Worm (Caenorhabditis elegans) whole organism, late embryonic: ENCODE data around the gene mth-1.

Experiments
- C08G9.2 ChIP-seq: sonication (generic microtip); optimal IDR thresholded peaks from 2 replicates; lab custom pipeline; 2016; ENCODE audit warnings: mild to moderate bottlenecking, missing genetic modification characterization, moderate library complexity, missing compliant biosample characterization
- C38D4.7 ChIP-seq: fragments of 200-800 bp; sonication (Bioruptor generic); optimal IDR thresholded peaks from 2 replicates; lab custom pipeline; 2018; ENCODE audit warnings: mild to moderate bottlenecking, missing genetic modification characterization, moderate library complexity, missing compliant biosample characterization
- F13H6.1 ChIP-seq: sonication (generic microtip); optimal IDR thresholded peaks from 2 replicates; lab custom pipeline; 2016; ENCODE audit warnings: missing genetic modification characterization, missing compliant biosample characterization
- K02D7.2 ChIP-seq: sonication (generic microtip); optimal IDR thresholded peaks from 2 replicates; lab custom pipeline; 2017; ENCODE audit warnings: mild to moderate bottlenecking, missing genetic modification characterization, missing compliant biosample characterization
- ahr-1 ChIP-seq: sonication (generic microtip); optimal IDR thresholded peaks from 2 replicates; lab custom pipeline; 2016; ENCODE audit warnings: missing genetic modification characterization, missing compliant biosample characterization
- ceh-18 ChIP-seq: sonication (generic microtip); optimal IDR thresholded peaks from 2 replicates; lab custom pipeline; 2016; ENCODE audit warnings: missing genetic modification characterization, missing compliant biosample characterization
- ceh-19 ChIP-seq: fragments of 200-800 bp; sonication (Bioruptor generic); optimal IDR thresholded peaks from 2 replicates; lab custom pipeline; 2018; ENCODE audit warnings: mild to moderate bottlenecking, missing genetic modification characterization, missing compliant biosample characterization
- ceh-24 ChIP-seq: sonication (generic microtip); optimal IDR thresholded peaks from 2 replicates; lab custom pipeline; 2016; ENCODE audit warnings: mild to moderate bottlenecking, missing genetic modification characterization, missing compliant biosample characterization
- ceh-31 ChIP-seq: sonication (generic microtip); optimal IDR thresholded peaks from 2 replicates; lab custom pipeline; 2016; ENCODE audit warnings: missing genetic modification characterization, missing compliant biosample characterization
- ceh-34 ChIP-seq: sonication (generic microtip); optimal IDR thresholded peaks from 2 replicates; lab custom pipeline; 2016; ENCODE audit warnings: mild to moderate bottlenecking, missing genetic modification characterization, missing compliant biosample characterization
- ceh-48 ChIP-seq: sonication (generic microtip); optimal IDR thresholded peaks from 2 replicates; lab custom pipeline; 2016; ENCODE audit warnings: missing genetic modification characterization, inconsistent platforms, missing compliant biosample characterization
- che-1 ChIP-seq: sonication (generic microtip); optimal IDR thresholded peaks from 2 replicates; lab custom pipeline; 2016; ENCODE audit warnings: mild to moderate bottlenecking, missing genetic modification characterization, missing compliant biosample characterization
- dmd-4 ChIP-seq: sonication (generic microtip); optimal IDR thresholded peaks from 2 replicates; lab custom pipeline; 2016; ENCODE audit warnings: borderline replicate concordance, missing genetic modification characterization, missing compliant biosample characterization
- elt-2 ChIP-seq: sonication (generic microtip); optimal IDR thresholded peaks from 2 replicates; lab custom pipeline; 2016; ENCODE audit warnings: missing genetic modification reagents, missing genetic modification characterization, missing compliant biosample characterization
- elt-4 ChIP-seq: sonication (generic microtip); optimal IDR thresholded peaks from 2 replicates; lab custom pipeline; 2016; ENCODE audit warnings: missing genetic modification characterization, missing compliant biosample characterization
- ets-4 ChIP-seq: sonication (generic microtip); optimal IDR thresholded peaks from 2 replicates; lab custom pipeline; 2016; ENCODE audit warnings: missing genetic modification characterization, missing compliant biosample characterization
- eyg-1 ChIP-seq: sonication (generic microtip); optimal IDR thresholded peaks from 2 replicates; lab custom pipeline; 2016; ENCODE audit warnings: missing genotype, missing genetic modification characterization, missing compliant biosample characterization
- gmeb-2 ChIP-seq: sonication (generic microtip); optimal IDR thresholded peaks from 2 replicates; lab custom pipeline; 2016; ENCODE audit warnings: missing genetic modification characterization, inconsistent platforms, missing compliant biosample characterization
- hlh-13 ChIP-seq: fragments of 200-800 bp; sonication (Bioruptor generic); optimal IDR thresholded peaks from 2 replicates; lab custom pipeline; 2018; ENCODE audit warnings: mild to moderate bottlenecking, missing genetic modification characterization, missing compliant biosample characterization
- hlh-15 ChIP-seq: sonication (generic microtip); optimal IDR thresholded peaks from 2 replicates; lab custom pipeline; 2016; ENCODE audit warnings: missing genetic modification characterization, missing compliant biosample characterization
- hlh-30 ChIP-seq: sonication (generic microtip); optimal IDR thresholded peaks from 2 replicates; lab custom pipeline; 2017; ENCODE audit warnings: antibody characterized with exemption, missing genetic modification characterization, missing compliant biosample characterization; ENCODE audit not compliant: insufficient read depth
- hlh-8 ChIP-seq: sonication (generic microtip); optimal IDR thresholded peaks from 2 replicates; lab custom pipeline; 2016; ENCODE audit warnings: missing genotype, missing genetic modification characterization, missing compliant biosample characterization
- lim-6 ChIP-seq: sonication (generic microtip); optimal IDR thresholded peaks from 2 replicates; lab custom pipeline; 2016; ENCODE audit warnings: missing genetic modification characterization, missing compliant biosample characterization
- madf-2 ChIP-seq: sonication (generic microtip); optimal IDR thresholded peaks from 2 replicates; lab custom pipeline; 2017; ENCODE audit warnings: missing genetic modification characterization, missing compliant biosample characterization
- mec-3 ChIP-seq: sonication (generic microtip); optimal IDR thresholded peaks from 2 replicates; lab custom pipeline; 2016; ENCODE audit warnings: borderline replicate concordance, missing genetic modification characterization, missing compliant biosample characterization
- nhr-232 ChIP-seq: sonication (generic microtip); optimal IDR thresholded peaks from 2 replicates; lab custom pipeline; 2016; ENCODE audit warnings: missing genetic modification characterization, missing compliant biosample characterization
- odd-2 ChIP-seq: sonication (generic microtip); optimal IDR thresholded peaks from 2 replicates; lab custom pipeline; 2017; ENCODE audit warnings: antibody characterized with exemption, mild to moderate bottlenecking, missing genetic modification characterization, missing compliant biosample characterization
- pag-3 ChIP-seq: sonication (generic microtip); optimal IDR thresholded peaks from 2 replicates; lab custom pipeline; 2016; ENCODE audit warnings: missing compliant biosample characterization, missing genetic modification characterization, borderline replicate concordance
- pat-9 ChIP-seq: fragments of 200-800 bp; sonication (Bioruptor generic); optimal IDR thresholded peaks from 2 replicates; lab custom pipeline; 2018; ENCODE audit warnings: mild to moderate bottlenecking, missing genetic modification characterization, moderate library complexity, missing compliant biosample characterization
- pax-1 ChIP-seq: fragments of 150-350 bp; optimal IDR thresholded peaks from 2 replicates; lab custom pipeline; 2014; ENCODE audit warnings: missing biosample characterization, missing genetic modification characterization
- pha-2 ChIP-seq: sonication (generic microtip); optimal IDR thresholded peaks from 2 replicates; lab custom pipeline; 2017; ENCODE audit warnings: mild to moderate bottlenecking, missing genetic modification characterization, missing compliant biosample characterization
- pqm-1 ChIP-seq: sonication (generic microtip); optimal IDR thresholded peaks from 2 replicates; lab custom pipeline; 2016; ENCODE audit warnings: missing genetic modification characterization, missing compliant biosample characterization
- pros-1 ChIP-seq: fragments of 150-350 bp; optimal IDR thresholded peaks from 2 replicates; lab custom pipeline; 2014; ENCODE audit warnings: missing biosample characterization, missing genetic modification reagents, missing genetic modification characterization
- rnt-1 ChIP-seq: sonication (generic microtip); optimal IDR thresholded peaks from 2 replicates; lab custom pipeline; 2016; ENCODE audit warnings: missing genetic modification characterization, missing compliant biosample characterization
- sdc-2 ChIP-seq: sonication (generic microtip); optimal IDR thresholded peaks from 2 replicates; lab custom pipeline; 2016; ENCODE audit warnings: missing genotype, missing genetic modification characterization, missing compliant biosample characterization
- syd-9 ChIP-seq: sonication (generic microtip); optimal IDR thresholded peaks from 2 replicates; lab custom pipeline; 2016; ENCODE audit warnings: mild to moderate bottlenecking, missing genetic modification characterization, moderate library complexity, missing compliant biosample characterization
- ttx-3 ChIP-seq: sonication (generic microtip); optimal IDR thresholded peaks from 2 replicates; lab custom pipeline; 2016; ENCODE audit warnings: missing genetic modification reagents, missing genetic modification characterization, missing compliant biosample characterization
- unc-42 ChIP-seq: sonication (generic microtip); optimal IDR thresholded peaks from 2 replicates; lab custom pipeline; 2016; ENCODE audit warnings: missing genotype, missing genetic modification characterization, missing compliant biosample characterization
- unc-55 ChIP-seq: sonication (generic microtip); optimal IDR thresholded peaks from 2 replicates; lab custom pipeline; 2017; ENCODE audit warnings: missing biosample characterization, missing genetic modification reagents, missing genetic modification characterization
- unc-86 ChIP-seq: sonication (generic microtip); optimal IDR thresholded peaks from 2 replicates; lab custom pipeline; 2016; ENCODE audit warnings: missing genetic modification characterization, missing compliant biosample characterization
- zip-5 ChIP-seq: sonication (generic microtip); optimal IDR thresholded peaks from 2 replicates; lab custom pipeline; 2016; ENCODE audit warnings: missing genetic modification characterization, missing compliant biosample characterization

Gene mth-1

DNA sequence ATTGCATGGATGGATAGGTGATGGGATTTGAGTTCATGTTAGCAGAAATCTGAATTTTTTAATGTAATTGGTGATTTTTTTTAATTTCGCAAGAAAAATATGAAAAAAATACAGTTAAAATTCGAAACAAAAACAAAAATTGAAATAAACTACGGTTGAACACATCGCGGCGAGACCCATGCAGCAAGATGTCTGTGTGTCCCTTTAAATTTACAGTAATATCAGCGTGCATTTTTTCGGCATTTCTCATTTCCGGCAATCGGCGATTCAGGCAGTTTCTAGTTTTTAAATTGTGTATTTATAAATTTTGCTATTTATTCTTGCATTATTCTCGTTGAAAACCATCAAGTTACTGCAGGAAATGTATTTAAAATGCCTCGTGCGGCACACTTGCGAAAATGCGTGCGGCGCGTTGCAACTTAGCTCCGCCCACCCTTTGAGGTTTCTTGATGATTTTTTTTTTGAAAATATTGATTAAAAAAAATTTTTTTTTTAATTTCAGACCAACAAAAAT lies 34.2 kb upstream of the mth-1 start, which contains the start of the genes fbxc-44 and C16A11.2 (continued):
- no peak for TF ChIP-seq sdc-2 (tag; lab: Kevin White, UChicago)
- TF ChIP-seq lim-6 (tag; lab: Kevin White, UChicago), result peak; percentile 17
- TF ChIP-seq che-1 (tag; lab: Kevin White, UChicago), result peak; percentile 77
- peak; percentile 100 for TF ChIP-seq elt-2 (tag; lab: Kevin White, UChicago)
- peak; percentile 59 for TF ChIP-seq madf-2 (tag; lab: Kevin White, UChicago)
- peak; percentile 63 for TF ChIP-seq ceh-19 (GFP tag; lab: Kevin White, UChicago)
- TF ChIP-seq hlh-30 (tag; lab: Kevin White, UChicago), result no peak
- peak; percentile 62 for TF ChIP-seq zip-5 (tag; lab: Kevin White, UChicago)
- peak; percentile 48 for TF ChIP-seq eyg-1 (tag; lab: Kevin White, UChicago)
- peak; percentile 37 for TF ChIP-seq ceh-24
- TF ChIP-seq unc-42 (tag; lab: Kevin White, UChicago), result peak; percentile 38
- TF ChIP-seq odd-2, result peak; percentile 69
- peak; percentile 35 for TF ChIP-seq C08G9.2 (tag; lab: Kevin White, UChicago)
- TF ChIP-seq mec-3 (tag; lab: Kevin White, UChicago), result no peak
- TF ChIP-seq ceh-18 (tag; lab: Kevin White, UChicago), result peak; percentile 5
- TF ChIP-seq pax-1, result no peak
- peak; percentile 48 for TF ChIP-seq ahr-1
- peak; percentile 52 for TF ChIP-seq nhr-232 (tag; lab: Kevin White, UChicago)
- peak; percentile 67 for TF ChIP-seq hlh-8
- no peak for TF ChIP-seq ets-4 (tag; lab: Kevin White, UChicago)

DNA sequence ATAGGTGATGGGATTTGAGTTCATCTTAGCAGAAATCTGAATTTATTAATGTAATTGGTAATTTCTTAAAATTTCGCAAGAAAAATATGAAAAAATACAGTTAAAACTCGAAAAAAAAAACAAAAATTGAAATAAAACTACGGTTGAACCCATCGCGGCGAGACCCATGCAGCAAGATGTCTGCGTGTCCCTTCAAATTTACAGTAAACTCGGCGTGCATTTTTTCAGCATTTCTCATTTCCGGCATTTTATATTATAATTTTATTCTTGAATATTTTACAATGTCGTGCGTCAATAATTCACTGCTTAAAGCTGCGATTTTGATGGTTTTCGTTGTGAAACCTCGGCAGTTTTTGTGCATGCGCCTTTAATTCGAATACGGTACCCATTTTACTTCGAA lies 32.4 kb upstream of the mth-1 start, which contains the start of gene fbxc-43:
Gene fbxc-43 (minus strand): TSS at position 38 of the 400 bp plus-strand sequence.
- TF ChIP-seq ceh-34 (no peak), madf-2 (tag; lab: Kevin White, UChicago) (no peak), ceh-48 (no peak), pros-1 (tag; lab: Kevin White, UChicago) (no peak), pha-2 (tag; lab: Kevin White, UChicago) (no peak)
- TF ChIP-seq, all 69 proteins: peak for 0

DNA sequence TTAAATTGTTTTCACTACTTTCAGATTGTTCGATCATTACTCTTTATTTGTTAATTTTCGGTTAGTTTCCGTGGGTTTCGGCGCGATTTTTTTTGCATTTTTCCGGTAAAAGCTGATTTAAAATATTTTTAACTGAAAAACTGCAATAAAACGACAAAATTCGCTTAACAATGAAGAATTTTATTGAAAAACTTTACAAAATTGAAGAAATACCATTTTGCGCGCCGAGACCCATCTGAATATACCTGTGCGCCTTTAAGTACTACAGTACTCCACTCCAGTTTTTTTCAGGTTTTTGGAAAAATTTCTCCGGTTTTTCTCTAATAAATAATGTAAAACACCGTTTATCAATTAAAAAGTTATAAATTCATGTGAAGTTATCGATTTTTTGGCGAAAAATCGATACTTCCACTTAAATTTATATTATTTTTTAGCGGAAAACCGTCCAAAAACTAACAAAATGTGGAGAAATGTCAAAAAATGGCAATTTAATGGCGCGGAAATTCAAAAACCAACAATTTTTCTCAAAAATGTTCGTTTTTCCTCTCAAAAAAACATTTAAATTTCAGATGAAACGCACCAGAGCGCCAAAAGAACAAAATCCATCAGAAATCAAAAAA lies 27.3 kb upstream of the mth-1 start, which contains the start of gene C16A11.10:
Gene C16A11.10 (plus strand): TSS at position 570 of the 620 bp plus-strand sequence.
- TF ChIP-seq pat-9 (no peak), ceh-19 (GFP tag; lab: Kevin White, UChicago) (no peak), C08G9.2 (tag; lab: Kevin White, UChicago) (no peak), unc-55 (GFP tag; lab: Kevin White, UChicago) (no peak), syd-9 (tag; lab: Kevin White, UChicago) (no peak), dmd-4 (tag; lab: Kevin White, UChicago) (no peak), F13H6.1 (tag; lab: Kevin White, UChicago) (no peak), rnt-1 (tag; lab: Kevin White, UChicago) (no peak), hlh-15 (tag; lab: Kevin White, UChicago) (no peak), elt-4 (tag; lab: Kevin White, UChicago) (no peak), unc-86 (tag; lab: Kevin White, UChicago) (no peak)

DNA sequence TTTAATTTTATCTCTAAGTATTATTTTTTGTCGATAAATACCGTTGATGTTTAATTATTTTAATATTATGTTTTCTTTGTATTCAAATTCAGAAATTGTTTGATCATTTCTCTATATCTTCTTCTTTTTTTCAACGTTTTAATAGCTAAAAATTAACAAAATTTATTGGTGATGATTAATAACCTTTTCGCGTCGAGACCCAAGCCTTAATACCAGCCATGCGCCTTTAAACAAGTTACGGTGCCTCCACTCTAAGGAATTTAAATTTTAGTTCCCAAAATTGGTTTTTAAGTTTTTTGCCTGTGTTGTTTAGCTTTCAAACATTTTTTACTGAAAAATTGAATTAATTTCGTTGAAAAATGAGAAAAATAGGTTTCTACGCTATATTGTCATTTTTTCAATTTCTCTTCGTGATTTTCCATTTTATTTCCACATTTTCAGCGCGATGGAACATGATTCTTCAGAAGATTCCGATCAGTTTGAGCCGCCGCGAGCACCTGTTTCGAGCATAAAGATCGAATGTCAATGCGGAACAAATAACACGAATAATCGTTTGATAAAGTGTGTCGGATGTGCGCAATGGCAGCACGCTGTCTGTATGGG lies 25.6 kb upstream of the mth-1 start, which contains the start of gene C16A11.3:
Gene C16A11.3 (plus strand): TSS at position 440 of the 603 bp plus-strand sequence.
- TF ChIP-seq ceh-34 (no peak), gmeb-2 (tag; lab: Kevin White, UChicago) (no peak), mec-3 (tag; lab: Kevin White, UChicago) (no peak), zip-5 (tag; lab: Kevin White, UChicago) (no peak), K02D7.2 (tag; lab: Kevin White, UChicago) (no peak), pros-1 (tag; lab: Kevin White, UChicago) (no peak), unc-42 (tag; lab: Kevin White, UChicago) (no peak), syd-9 (tag; lab: Kevin White, UChicago) (no peak), F13H6.1 (tag; lab: Kevin White, UChicago) (no peak), pag-3 (no peak), ets-4 (tag; lab: Kevin White, UChicago) (no peak), ttx-3 (tag; lab: Kevin White, UChicago) (no peak), ceh-31 (tag; lab: Kevin White, UChicago) (no peak), pat-9 (no peak), pqm-1 (no peak), hlh-13 (GFP tag; lab: Kevin White, UChicago) (no peak), C38D4.7 (no peak)
